Worm (Caenorhabditis elegans) whole organism, midembryonic: ENCODE results near the gene srb-6.

Experiments
- T22C8.4 ChIP-seq: fragments of 200-800 bp; sonication (Bioruptor generic); IDR thresholded peaks from 2 replicates; pipeline ENCODE4 v1.3.6; 2022; ENCODE audit warnings: missing genetic modification characterization, missing compliant biosample characterization
- flt-1 ChIP-seq: fragments of 200-800 bp; sonication (Bioruptor generic); IDR thresholded peaks from 2 replicates; pipeline ENCODE4 v1.3.6; 2022; ENCODE audit warnings: missing genetic modification characterization, missing compliant biosample characterization
- med-1 ChIP-seq: sonication (generic microtip); optimal IDR thresholded peaks from 2 replicates; lab custom pipeline; 2017; ENCODE audit warnings: missing genetic modification characterization, mild to moderate bottlenecking, missing compliant biosample characterization, antibody characterized with exemption, missing genetic modification reagents; ENCODE audit not compliant: insufficient read depth
- ref-1 ChIP-seq: fragments of 200-800 bp; sonication (Bioruptor generic); conservative IDR thresholded peaks from 2 replicates; pipeline ENCODE4 v1.3.6; 2022; ENCODE audit warnings: missing genetic modification reagents, missing genetic modification characterization, missing compliant biosample characterization
- tab-1 ChIP-seq: fragments of 200-800 bp; sonication (Bioruptor generic); IDR thresholded peaks from 2 replicates; pipeline ENCODE4 v1.3.6; 2022; ENCODE audit warnings: missing genetic modification characterization, missing compliant biosample characterization
- ztf-23 ChIP-seq: fragments of 200-800 bp; sonication (Bioruptor generic); IDR thresholded peaks from 2 replicates; pipeline ENCODE4 v1.3.6; 2022; ENCODE audit warnings: missing genetic modification reagents, missing genetic modification characterization, missing compliant biosample characterization
- ztf-29 ChIP-seq: fragments of 200-800 bp; sonication (Bioruptor generic); IDR thresholded peaks from 2 replicates; pipeline ENCODE4 v1.3.6; 2022; ENCODE audit warnings: missing genetic modification reagents, missing genetic modification characterization, missing compliant biosample characterization

DNA sequence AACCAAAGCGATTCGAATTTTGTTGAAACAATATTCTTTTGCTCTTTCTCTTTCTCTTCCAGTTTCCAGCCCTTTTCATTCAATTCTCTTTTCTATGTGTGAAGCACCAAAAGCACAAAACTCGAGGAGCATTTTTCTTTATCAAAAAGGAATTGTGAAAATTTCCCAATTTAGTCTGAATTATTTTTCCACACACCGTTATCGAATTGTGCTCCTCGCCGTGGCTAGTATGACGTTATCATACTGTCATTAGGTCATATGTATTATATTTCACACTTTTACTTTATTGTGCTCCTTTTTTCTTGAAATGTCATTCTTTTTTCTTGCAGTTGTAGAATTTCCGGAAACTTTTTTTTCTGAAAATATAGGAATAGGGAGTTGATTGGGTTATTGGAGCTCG lies 26.9 kb downstream of the srb-6 start:
- TF ChIP-seq ref-1 (GFP tag; lab: Robert Waterston, UW) (no peak), tab-1 (GFP tag; lab: Robert Waterston, UW) (no peak), ztf-23 (GFP tag; lab: Robert Waterston, UW) (no peak), T22C8.4 (no peak), ztf-29 (GFP tag; lab: Robert Waterston, UW) (no peak), flt-1 (GFP tag; lab: Robert Waterston, UW) (no peak), med-1 (GFP tag; lab: Kevin White, UChicago) (no peak)
